1 worm cellular context compared by ENCODE assay signal in the genomic region with DNA sequence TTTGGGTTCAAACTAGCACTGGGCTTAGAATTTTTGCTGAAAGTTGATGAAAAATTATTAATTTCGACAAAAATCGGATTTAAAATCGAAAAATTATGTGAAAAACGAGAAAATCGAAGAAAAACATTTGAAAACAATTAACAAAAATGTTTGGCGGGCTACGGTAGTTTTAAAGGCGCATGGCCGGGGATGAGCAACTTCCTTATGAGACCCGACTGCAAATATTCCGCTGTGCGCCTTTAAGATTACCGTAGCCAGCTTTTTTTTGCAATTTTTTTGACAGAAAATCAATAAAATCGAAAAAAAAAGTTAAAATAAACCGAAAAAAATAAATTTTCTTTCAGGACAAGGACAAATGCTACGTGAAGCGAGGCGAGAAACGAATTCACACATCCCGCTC.
TF ChIP-seq lines count a peak whose summit lies in the region.

No protein-coding gene starts in this region.

TF ChIP-seq in whole organism, young adult, 124 proteins besides CTCF, POLR2A, EP300 and RAD21 (continued from another document):
- TF ChIP-seq T26A5.8 (tag; optimal IDR thresholded peaks at IDR 0.05; lab: Kevin White, UChicago), result no peak
- no peak for TF ChIP-seq sptf-2 (GFP tag; optimal IDR thresholded peaks at IDR 0.05; lab: Kevin White, UChicago)
- peak; percentile 90 for TF ChIP-seq ceh-91 (GFP tag; IDR thresholded peaks at IDR 0.05; lab: Robert Waterston, UW)
